Worm (Caenorhabditis elegans): ENCODE data around the gene asna-1.

asna-1 gene

ce11 chrIII:8865294-8865766 lies 29.6 kb upstream of the asna-1 start (continued):
- TF ChIP-seq ama-1 (optimal IDR thresholded peaks at IDR 0.05) (peak; percentile 95), ama-1 (GFP tag; optimal IDR thresholded peaks at IDR 0.05) (no peak), madf-10 (tag; optimal IDR thresholded peaks at IDR 0.05) (peak; percentile 70), F10E7.11 (tag; optimal IDR thresholded peaks at IDR 0.05) (no peak), aptf-2 (GFP tag; conservative IDR thresholded peaks at IDR 0.05) (no peak), ztf-18 (tag; optimal IDR thresholded peaks at IDR 0.05) (peak; percentile 73), F52B5.7 (tag; optimal IDR thresholded peaks at IDR 0.05) (peak; percentile 55), dpff-1 (tag; optimal IDR thresholded peaks at IDR 0.05) (no peak), madf-8 (GFP tag; conservative IDR thresholded peaks at IDR 0.05) (no peak), K12H6.12 (tag; optimal IDR thresholded peaks at IDR 0.05) (peak; percentile 58), attf-3 (GFP tag; conservative IDR thresholded peaks at IDR 0.05) (no peak), rec-8 (tag; optimal IDR thresholded peaks at IDR 0.05) (no peak), Y67H2A.10 (GFP tag; conservative IDR thresholded peaks at IDR 0.05) (no peak), Y79H2A.3 (GFP tag; conservative IDR thresholded peaks at IDR 0.05) (no peak), lin-54 (GFP tag; optimal IDR thresholded peaks at IDR 0.05) (peak; percentile 57), pha-4 (tag; optimal IDR thresholded peaks at IDR 0.05) (peak; percentile 13), ztf-25 (GFP tag; IDR thresholded peaks at IDR 0.05) (0 out of 2 replicates have a peak, but pooled peaks have one; percentile 45), mes-4 (tag; optimal IDR thresholded peaks at IDR 0.05) (no peak), T07F8.4 (tag; optimal IDR thresholded peaks at IDR 0.05) (no peak), F57C9.4 (tag; optimal IDR thresholded peaks at IDR 0.05) (no peak), him-1 (tag; optimal IDR thresholded peaks at IDR 0.05) (no peak), let-526 (GFP tag; IDR thresholded peaks at IDR 0.05) (peak; percentile 79; the same call in 1 of the 2 replicates), B0035.1 (tag; optimal IDR thresholded peaks at IDR 0.05) (peak; percentile 16), cebp-1 (GFP tag; IDR thresholded peaks at IDR 0.05) (peak; percentile 62), cebp-1 (tag; optimal IDR thresholded peaks at IDR 0.05) (peak; percentile 84), nhr-90 (tag; optimal IDR thresholded peaks at IDR 0.05) (peak; percentile 80), ceh-79 (tag; optimal IDR thresholded peaks at IDR 0.05) (peak; percentile 41), Y56A3A.18 (GFP tag; IDR thresholded peaks at IDR 0.05) (peak; percentile 62; the same call in 1 of the 2 replicates), atf-7 (tag; optimal IDR thresholded peaks at IDR 0.05) (peak; percentile 83), chd-7 (tag; optimal IDR thresholded peaks at IDR 0.05) (peak; percentile 82), C06A6.2 (GFP tag; conservative IDR thresholded peaks at IDR 0.05) (peak; percentile 73), nhr-120 (GFP tag; IDR thresholded peaks at IDR 0.05) (0 out of 2 replicates have a peak, but pooled peaks have one; percentile 85), ceh-27 (GFP tag; optimal IDR thresholded peaks at IDR 0.05) (no peak), hmg-1.2 (GFP tag; IDR thresholded peaks at IDR 0.05) (peak; percentile 83), zim-3 (tag; optimal IDR thresholded peaks at IDR 0.05) (peak; percentile 33), rcor-1 (GFP tag; IDR thresholded peaks at IDR 0.05) (0 out of 2 replicates have a peak, but pooled peaks have one; percentile 24), mcd-1 (GFP tag; IDR thresholded peaks at IDR 0.05) (peak; percentile 78), lin-35 (GFP tag; optimal IDR thresholded peaks at IDR 0.05) (no peak), tbx-9 (tag; optimal IDR thresholded peaks at IDR 0.05; ENCODE audit: borderline replicate concordance) (no peak), lsy-27 (tag; optimal IDR thresholded peaks at IDR 0.05; ENCODE audit: borderline replicate concordance, insufficient read depth) (no peak), F49E8.2 (tag; optimal IDR thresholded peaks at IDR 0.05; ENCODE audit: insufficient read depth) (peak; percentile 14), tlf-1 (GFP tag; optimal IDR thresholded peaks at IDR 0.05) (peak; percentile 69), hlh-26 (GFP tag; conservative IDR thresholded peaks at IDR 0.05) (no peak), K11D2.4 (GFP tag; IDR thresholded peaks at IDR 0.05) (peak; percentile 84), ztf-28 (GFP tag; IDR thresholded peaks at IDR 0.05) (no peak), somi-1 (GFP tag; optimal IDR thresholded peaks at IDR 0.05) (peak; percentile 86), F22D6.2 (tag; optimal IDR thresholded peaks at IDR 0.05) (peak; percentile 52), tbp1 (GFP tag; optimal IDR thresholded peaks at IDR 0.05) (peak; percentile 67), F33H1.4 (GFP tag; IDR thresholded peaks at IDR 0.05) (no peak)
